Worm (Caenorhabditis elegans) whole organism, late embryonic: ENCODE results near the gene C04E7.1.

Source experiments
- C08G9.2 ChIP-seq: sonication (generic microtip); optimal IDR thresholded peaks from 2 replicates; lab custom pipeline; 2016; ENCODE audit warnings: mild to moderate bottlenecking, missing genetic modification characterization, moderate library complexity, missing compliant biosample characterization
- F13H6.1 ChIP-seq: sonication (generic microtip); optimal IDR thresholded peaks from 2 replicates; lab custom pipeline; 2016; ENCODE audit warnings: missing genetic modification characterization, missing compliant biosample characterization
- K02D7.2 ChIP-seq: sonication (generic microtip); optimal IDR thresholded peaks from 2 replicates; lab custom pipeline; 2017; ENCODE audit warnings: mild to moderate bottlenecking, missing genetic modification characterization, missing compliant biosample characterization
- K09A11.1 ChIP-seq: sonication (generic microtip); optimal IDR thresholded peaks from 2 replicates; lab custom pipeline; 2017; ENCODE audit warnings: antibody characterized with exemption, mild to moderate bottlenecking, missing genetic modification characterization, missing compliant biosample characterization; ENCODE audit not compliant: insufficient read depth
- ama-1 ChIP-seq: fragments of 150-350 bp; optimal IDR thresholded peaks from 2 replicates; lab custom pipeline; 2014
- ceh-22 ChIP-seq: sonication (generic microtip); optimal IDR thresholded peaks from 2 replicates; lab custom pipeline; 2017; ENCODE audit warnings: missing biosample characterization, missing genetic modification characterization
- ceh-31 ChIP-seq: sonication (generic microtip); optimal IDR thresholded peaks from 2 replicates; lab custom pipeline; 2016; ENCODE audit warnings: missing genetic modification characterization, missing compliant biosample characterization
- ceh-48 ChIP-seq: sonication (generic microtip); optimal IDR thresholded peaks from 2 replicates; lab custom pipeline; 2016; ENCODE audit warnings: missing genetic modification characterization, inconsistent platforms, missing compliant biosample characterization
- ceh-6 ChIP-seq: fragments of 200-800 bp; sonication (Bioruptor generic); optimal IDR thresholded peaks from 2 replicates; lab custom pipeline; 2018; ENCODE audit warnings: mild to moderate bottlenecking, missing genetic modification characterization, missing compliant biosample characterization
- fax-1 ChIP-seq: sonication (generic microtip); optimal IDR thresholded peaks from 2 replicates; lab custom pipeline; 2016; ENCODE audit warnings: missing genotype, missing genetic modification characterization, missing compliant biosample characterization
- fkh-10 ChIP-seq: fragments of 150-350 bp; optimal IDR thresholded peaks from 2 replicates; lab custom pipeline; 2014; ENCODE audit warnings: missing biosample characterization, missing genetic modification reagents, missing genetic modification characterization
- fkh-6 ChIP-seq: sonication (generic microtip); optimal IDR thresholded peaks from 2 replicates; lab custom pipeline; 2016; ENCODE audit warnings: missing genetic modification characterization, missing compliant biosample characterization
- hlh-13 ChIP-seq: fragments of 200-800 bp; sonication (Bioruptor generic); optimal IDR thresholded peaks from 2 replicates; lab custom pipeline; 2018; ENCODE audit warnings: mild to moderate bottlenecking, missing genetic modification characterization, missing compliant biosample characterization
- hlh-15 ChIP-seq: sonication (generic microtip); optimal IDR thresholded peaks from 2 replicates; lab custom pipeline; 2016; ENCODE audit warnings: missing genetic modification characterization, missing compliant biosample characterization
- hlh-30 ChIP-seq: sonication (generic microtip); optimal IDR thresholded peaks from 2 replicates; lab custom pipeline; 2017; ENCODE audit warnings: antibody characterized with exemption, missing genetic modification characterization, missing compliant biosample characterization; ENCODE audit not compliant: insufficient read depth
- hlh-6 ChIP-seq: sonication (generic microtip); optimal IDR thresholded peaks from 2 replicates; lab custom pipeline; 2016; ENCODE audit warnings: missing genotype, missing genetic modification characterization, missing compliant biosample characterization
- lim-6 ChIP-seq: sonication (generic microtip); optimal IDR thresholded peaks from 2 replicates; lab custom pipeline; 2016; ENCODE audit warnings: missing genetic modification characterization, missing compliant biosample characterization
- lin-11 ChIP-seq: fragments of 200-800 bp; sonication (Bioruptor generic); optimal IDR thresholded peaks from 2 replicates; lab custom pipeline; 2018; ENCODE audit warnings: mild to moderate bottlenecking, missing genetic modification characterization, missing compliant biosample characterization
- madf-2 ChIP-seq: sonication (generic microtip); optimal IDR thresholded peaks from 2 replicates; lab custom pipeline; 2017; ENCODE audit warnings: missing genetic modification characterization, missing compliant biosample characterization
- nfya-1 ChIP-seq: sonication (generic microtip); optimal IDR thresholded peaks from 2 replicates; lab custom pipeline; 2017; ENCODE audit warnings: missing genetic modification characterization, mild to moderate bottlenecking, missing compliant biosample characterization, antibody characterized with exemption, moderate library complexity
- nhr-11 ChIP-seq: fragments of 150-350 bp; optimal IDR thresholded peaks from 2 replicates; lab custom pipeline; 2014; ENCODE audit warnings: missing biosample characterization, missing genetic modification characterization
- odd-2 ChIP-seq: sonication (generic microtip); optimal IDR thresholded peaks from 2 replicates; lab custom pipeline; 2017; ENCODE audit warnings: antibody characterized with exemption, mild to moderate bottlenecking, missing genetic modification characterization, missing compliant biosample characterization
- pqm-1 ChIP-seq: sonication (generic microtip); optimal IDR thresholded peaks from 2 replicates; lab custom pipeline; 2016; ENCODE audit warnings: missing genetic modification characterization, missing compliant biosample characterization
- pros-1 ChIP-seq: fragments of 150-350 bp; optimal IDR thresholded peaks from 2 replicates; lab custom pipeline; 2014; ENCODE audit warnings: missing biosample characterization, missing genetic modification reagents, missing genetic modification characterization
- sdc-2 ChIP-seq: sonication (generic microtip); optimal IDR thresholded peaks from 2 replicates; lab custom pipeline; 2016; ENCODE audit warnings: missing genotype, missing genetic modification characterization, missing compliant biosample characterization
- tbx-2 ChIP-seq: sonication (generic microtip); optimal IDR thresholded peaks from 2 replicates; lab custom pipeline; 2016; ENCODE audit warnings: missing genetic modification characterization, missing compliant biosample characterization
- ttx-3 ChIP-seq: sonication (generic microtip); optimal IDR thresholded peaks from 2 replicates; lab custom pipeline; 2016; ENCODE audit warnings: missing genetic modification reagents, missing genetic modification characterization, missing compliant biosample characterization
- unc-3 ChIP-seq, 2 experiments: fragments of 200-800 bp in 1 of 2; sonication (Bioruptor generic) in 1 of 2; sonication (generic microtip) in 1 of 2; conservative IDR thresholded peaks in 1 of 2; optimal IDR thresholded peaks in 1 of 2; 2 replicates each; pipeline versions ENCODE4 v1.3.6 to Lab custom; 2016 to 2022; ENCODE audit warnings: missing compliant biosample characterization in 2 of 2, missing genetic modification characterization in 2 of 2, missing genetic modification reagents in 1 of 2
- unc-42 ChIP-seq: sonication (generic microtip); optimal IDR thresholded peaks from 2 replicates; lab custom pipeline; 2016; ENCODE audit warnings: missing genotype, missing genetic modification characterization, missing compliant biosample characterization

Gene C04E7.1

ce11 chrX:360479-360878, 2.6 kb downstream of the C04E7.1 start, which contains the start of gene C04E7.5:
Gene C04E7.5 (plus strand): TSS chrX:360779.
- TF ChIP-seq ceh-48 = no peak
- TF ChIP-seq ttx-3 (tag; lab: Kevin White, UChicago) = no peak
- TF ChIP-seq fkh-6 (tag; lab: Kevin White, UChicago) = no peak
- TF ChIP-seq fkh-10 (GFP tag; lab: Kevin White, UChicago) = no peak
- TF ChIP-seq nhr-11 (tag; lab: Kevin White, UChicago) = no peak
- no peak for TF ChIP-seq unc-42
- no peak for TF ChIP-seq lim-6 (tag; lab: Kevin White, UChicago)
- no peak for TF ChIP-seq ceh-6 (GFP tag; lab: Kevin White, UChicago)

- TF ChIP-seq K02D7.2 (tag; lab: Kevin White, UChicago) = no peak
- TF ChIP-seq hlh-15 (tag; lab: Kevin White, UChicago) = no peak
- no peak for TF ChIP-seq C08G9.2 (tag; lab: Kevin White, UChicago)
- TF ChIP-seq K09A11.1 = no peak
- no peak for TF ChIP-seq nhr-11 (tag; lab: Kevin White, UChicago)
- no peak for TF ChIP-seq ama-1
- TF ChIP-seq madf-2 (tag; lab: Kevin White, UChicago) = no peak
- TF ChIP-seq odd-2 (tag; lab: Kevin White, UChicago) = no peak
- TF ChIP-seq F13H6.1 = no peak
These were observed 12.0 kb downstream of the C04E7.1 start for ce11 chrX:369923-370322.

ce11 chrX:371761-372285, 13.9 kb downstream of the C04E7.1 start, which contains the start of gene nrde-3:
Gene nrde-3 (plus strand): TSS chrX:372235.
- TF ChIP-seq fkh-6 (tag; lab: Kevin White, UChicago) (no peak), tbx-2 (tag; lab: Kevin White, UChicago) (peak; percentile 36)
- TF ChIP-seq, all 69 proteins: peak for 1

- TF ChIP-seq madf-2 (tag; lab: Kevin White, UChicago) (no peak), pqm-1 (no peak), sdc-2 (tag; lab: Kevin White, UChicago) (no peak), unc-3 (GFP tag; conservative IDR thresholded peaks at IDR 0.05; lab: Robert Waterston, UW) (no peak), unc-3 (tag; optimal IDR thresholded peaks at IDR 0.05; lab: Kevin White, UChicago) (no peak)
These were observed 22.6 kb downstream of the C04E7.1 start, which contains the start of gene R04A9.3 for ce11 chrX:380505-380904. Gene R04A9.3 (minus strand): TSS chrX:380605.

ce11 chrX:381029-381428, 23.1 kb downstream of the C04E7.1 start:
- TF ChIP-seq hlh-6 (tag; lab: Kevin White, UChicago) (no peak), ceh-22 (no peak)

ce11 chrX:382692-383091, 24.8 kb downstream of the C04E7.1 start, which contains the start of gene ife-2:
Gene ife-2 (minus strand): TSS chrX:382709.
- TF ChIP-seq tbx-2 (tag; lab: Kevin White, UChicago) (peak; percentile 41), fax-1 (tag; lab: Kevin White, UChicago) (no peak), sdc-2 (tag; lab: Kevin White, UChicago) (peak; percentile 36), hlh-30 (peak; percentile 43), nfya-1 (tag; lab: Kevin White, UChicago) (peak; percentile 95), ceh-31 (peak; percentile 26), lin-11 (no peak), ceh-48 (peak; percentile 58)

ce11 chrX:388728-389127, 30.8 kb downstream of the C04E7.1 start, which contains the start of gene ceh-93:
Gene ceh-93 (minus strand): TSS chrX:388797.
- TF ChIP-seq hlh-13 (GFP tag; lab: Kevin White, UChicago) = no peak
- TF ChIP-seq pros-1 (tag; lab: Kevin White, UChicago) = no peak
- TF ChIP-seq nfya-1 (tag; lab: Kevin White, UChicago) = peak; percentile 90
- no peak for TF ChIP-seq tbx-2 (tag; lab: Kevin White, UChicago)
